Fruit fly (Drosophila melanogaster) whole organism, embryonic: Measurements from ENCODE around the gene bb8.

Source experiments
- B-H1 ChIP-seq: fragments of 200-800 bp; sonication (Bioruptor generic); IDR thresholded peaks from 3 replicates; pipeline ENCODE4 v1.3.6; 2022; ENCODE audit warnings: missing biosample characterization, missing genetic modification characterization
- B-H2 ChIP-seq: fragments of 200-800 bp; sonication (Bioruptor generic); optimal IDR thresholded peaks from 2 replicates; lab custom pipeline; 2018; ENCODE audit warnings: missing biosample characterization, mild to moderate bottlenecking, missing genetic modification characterization
- BEAF-32 ChIP-seq: fragments of 200-800 bp; sonication (Bioruptor generic); optimal IDR thresholded peaks from 3 replicates; lab custom pipeline; 2017; ENCODE audit warnings: missing biosample characterization, missing genetic modification characterization, mild to moderate bottlenecking, moderate library complexity, missing genetic modification reagents
- CG10366 ChIP-seq: fragments of 200-800 bp; sonication (Bioruptor generic); IDR thresholded peaks from 2 replicates; pipeline ENCODE4 v1.3.6; 2022; ENCODE audit warnings: missing biosample characterization, missing genetic modification characterization
- CG12659 ChIP-seq: fragments of 200-800 bp; sonication (Bioruptor generic); optimal IDR thresholded peaks from 3 replicates; lab custom pipeline; 2017; ENCODE audit warnings: mild to moderate bottlenecking, missing biosample characterization, missing genetic modification reagents, missing genetic modification characterization
- CG12744 ChIP-seq: fragments of 200-800 bp; sonication (Bioruptor generic); optimal IDR thresholded peaks from 2 replicates; lab custom pipeline; 2016; ENCODE audit warnings: missing biosample characterization, missing genetic modification characterization
- CG13296 ChIP-seq: fragments of 200-800 bp; sonication (Bioruptor generic); optimal IDR thresholded peaks from 3 replicates; lab custom pipeline; 2018; ENCODE audit warnings: missing biosample characterization, mild to moderate bottlenecking, missing genetic modification characterization
- CG13424 ChIP-seq: fragments of 200-800 bp; sonication (Bioruptor generic); optimal IDR thresholded peaks from 2 replicates; lab custom pipeline; 2019; ENCODE audit warnings: missing biosample characterization, mild to moderate bottlenecking, missing genetic modification characterization, moderate library complexity
- CG15269 ChIP-seq: fragments of 200-800 bp; sonication (Bioruptor generic); optimal IDR thresholded peaks from 2 replicates; lab custom pipeline; 2018; ENCODE audit warnings: missing biosample characterization, mild to moderate bottlenecking, missing genetic modification characterization, moderate library complexity
- CG15514 ChIP-seq: fragments of 200-800 bp; sonication (Bioruptor generic); optimal IDR thresholded peaks from 3 replicates; lab custom pipeline; 2017; ENCODE audit warnings: missing biosample characterization, missing genetic modification characterization, mild to moderate bottlenecking, moderate library complexity, missing genetic modification reagents
- CG15601 ChIP-seq: fragments of 200-800 bp; sonication (Bioruptor generic); optimal IDR thresholded peaks from 3 replicates; lab custom pipeline; 2019; ENCODE audit warnings: missing biosample characterization, mild to moderate bottlenecking, missing genetic modification characterization, moderate library complexity
- CG17361 ChIP-seq: fragments of 200-800 bp; sonication (Bioruptor generic); IDR thresholded peaks from 3 replicates; pipeline ENCODE4 v1.3.6; 2022; ENCODE audit warnings: missing biosample characterization, missing genetic modification characterization
- CG2116 ChIP-seq: fragments of 200-800 bp; sonication (Bioruptor generic); optimal IDR thresholded peaks from 3 replicates; lab custom pipeline; 2018; ENCODE audit warnings: missing biosample characterization, mild to moderate bottlenecking, missing genetic modification characterization
- CG31365 ChIP-seq: fragments of 200-800 bp; sonication (Bioruptor generic); optimal IDR thresholded peaks from 2 replicates; lab custom pipeline; 2018; ENCODE audit warnings: missing biosample characterization, mild to moderate bottlenecking, missing genetic modification characterization
- CG32532 ChIP-seq: fragments of 200-800 bp; sonication (Bioruptor generic); IDR thresholded peaks from 2 replicates; pipeline ENCODE4 v1.3.6; 2022; ENCODE audit warnings: missing biosample characterization, missing genetic modification characterization
- CG4328 ChIP-seq: fragments of 200-800 bp; sonication (Bioruptor generic); optimal IDR thresholded peaks from 3 replicates; lab custom pipeline; 2017; ENCODE audit warnings: missing biosample characterization, missing genetic modification reagents, missing genetic modification characterization
- CG4854 ChIP-seq: fragments of 200-800 bp; sonication (Bioruptor generic); optimal IDR thresholded peaks from 2 replicates; lab custom pipeline; 2016; ENCODE audit warnings: missing biosample characterization, missing genetic modification characterization, inconsistent platforms
- CG5953 ChIP-seq: fragments of 200-800 bp; sonication (Bioruptor generic); IDR thresholded peaks from 2 replicates; pipeline ENCODE4 v1.3.6; 2022; ENCODE audit warnings: missing biosample characterization, missing genetic modification characterization
- CG6854 ChIP-seq: fragments of 200-800 bp; sonication (Bioruptor generic); optimal IDR thresholded peaks from 3 replicates; lab custom pipeline; 2017; ENCODE audit warnings: missing biosample characterization, mild to moderate bottlenecking, missing genetic modification characterization
- CG7745 ChIP-seq: fragments of 200-800 bp; sonication (Bioruptor generic); optimal IDR thresholded peaks from 2 replicates; lab custom pipeline; 2018; ENCODE audit warnings: missing biosample characterization, mild to moderate bottlenecking, missing genetic modification characterization, moderate library complexity
- CG7839 ChIP-seq: fragments of 200-800 bp; sonication (Bioruptor generic); optimal IDR thresholded peaks from 3 replicates; lab custom pipeline; 2018; ENCODE audit warnings: missing biosample characterization, mild to moderate bottlenecking, missing genetic modification characterization, moderate library complexity
- Camta ChIP-seq: fragments of 200-800 bp; sonication (Bioruptor generic); optimal IDR thresholded peaks from 2 replicates; lab custom pipeline; 2016; ENCODE audit warnings: missing biosample characterization, missing genetic modification characterization
- CrebB ChIP-seq: fragments of 200-800 bp; sonication (Bioruptor generic); optimal IDR thresholded peaks from 3 replicates; lab custom pipeline; 2018; ENCODE audit warnings: missing biosample characterization, mild to moderate bottlenecking, missing genetic modification characterization
- Deaf1 ChIP-seq: fragments of 200-800 bp; optimal IDR thresholded peaks from 3 replicates; lab custom pipeline; 2019; ENCODE audit warnings: missing biosample characterization, mild to moderate bottlenecking, missing genetic modification characterization, moderate library complexity
- Fer1 ChIP-seq: fragments of 200-800 bp; sonication (Bioruptor generic); optimal IDR thresholded peaks from 2 replicates; lab custom pipeline; 2017; ENCODE audit warnings: missing biosample characterization, mild to moderate bottlenecking, missing genetic modification characterization
- HmgZ ChIP-seq: fragments of 200-800 bp; sonication (Bioruptor generic); optimal IDR thresholded peaks from 2 replicates; lab custom pipeline; 2018; ENCODE audit warnings: missing biosample characterization, mild to moderate bottlenecking, missing genetic modification characterization
- Hmr ChIP-seq: fragments of 200-800 bp; sonication (Bioruptor generic); optimal IDR thresholded peaks from 3 replicates; lab custom pipeline; 2017; ENCODE audit warnings: mild to moderate bottlenecking, missing biosample characterization, missing genetic modification reagents, missing genetic modification characterization
- Hr51 ChIP-seq, 2 experiments: fragments of 200-800 bp; sonication (Bioruptor generic); optimal IDR thresholded peaks; 2 replicates in 1 of 2; 3 replicates in 1 of 2; lab custom pipeline; 2016 to 2018; ENCODE audit warnings: missing biosample characterization in 2 of 2, missing genetic modification characterization in 2 of 2, mild to moderate bottlenecking in 1 of 2, moderate library complexity in 1 of 2
- Xbp1 ChIP-seq: fragments of 200-800 bp; sonication (Bioruptor generic); optimal IDR thresholded peaks from 3 replicates; lab custom pipeline; 2016; ENCODE audit warnings: missing biosample characterization, mild to moderate bottlenecking, missing genetic modification characterization
- ac ChIP-seq: fragments of 200-800 bp; sonication (Bioruptor generic); optimal IDR thresholded peaks from 3 replicates; lab custom pipeline; 2017; ENCODE audit warnings: missing biosample characterization, mild to moderate bottlenecking, missing genetic modification characterization
- ato ChIP-seq: fragments of 200-800 bp; sonication (Bioruptor generic); IDR thresholded peaks from 2 replicates; pipeline ENCODE4 v1.3.6; 2022; ENCODE audit warnings: missing biosample characterization, missing genetic modification characterization; ENCODE audit not compliant: partially characterized antibody
- cwo ChIP-seq: fragments of 200-800 bp; sonication (Bioruptor generic); optimal IDR thresholded peaks from 3 replicates; lab custom pipeline; 2017; ENCODE audit warnings: missing biosample characterization, missing genetic modification characterization, mild to moderate bottlenecking, moderate library complexity, missing genetic modification reagents
- exex ChIP-seq: fragments of 200-800 bp; sonication (Bioruptor generic); optimal IDR thresholded peaks from 4 replicates; lab custom pipeline; 2018; ENCODE audit warnings: missing biosample characterization, mild to moderate bottlenecking, missing genetic modification characterization, moderate library complexity
- gro ChIP-seq: fragments of 200-800 bp; sonication (Bioruptor generic); optimal IDR thresholded peaks from 2 replicates; lab custom pipeline; 2016; ENCODE audit warnings: missing biosample characterization, missing genetic modification characterization
- jing ChIP-seq: fragments of 200-800 bp; sonication (Bioruptor generic); optimal IDR thresholded peaks from 2 replicates; lab custom pipeline; 2018; ENCODE audit warnings: missing biosample characterization, mild to moderate bottlenecking, missing genetic modification characterization
- kah ChIP-seq: fragments of 200-800 bp; sonication (Bioruptor generic); optimal IDR thresholded peaks from 2 replicates; lab custom pipeline; 2018; ENCODE audit warnings: missing biosample characterization, mild to moderate bottlenecking, missing genetic modification characterization
- kni ChIP-seq: fragments of 200-800 bp; sonication (Bioruptor generic); optimal IDR thresholded peaks from 3 replicates; lab custom pipeline; 2017; ENCODE audit warnings: mild to moderate bottlenecking, missing biosample characterization, missing genetic modification reagents, missing genetic modification characterization
- knrl ChIP-seq: fragments of 200-800 bp; sonication (Bioruptor generic); IDR thresholded peaks from 3 replicates; pipeline ENCODE4 v1.3.6; 2022; ENCODE audit warnings: missing biosample characterization, missing genetic modification characterization; ENCODE audit not compliant: partially characterized antibody
- lola ChIP-seq, 3 experiments: fragments of >200 bp in 2 of 3; fragments of 200-800 bp in 1 of 3; sonication (Bioruptor generic) in 1 of 3; optimal IDR thresholded peaks; 2 replicates each; lab custom pipeline; 2017 to 2019; ENCODE audit warnings: missing biosample characterization in 3 of 3, missing genetic modification characterization in 3 of 3, mild to moderate bottlenecking in 1 of 3, moderate library complexity in 1 of 3
- mld ChIP-seq: fragments of 200-800 bp; sonication (Bioruptor generic); IDR thresholded peaks from 3 replicates; pipeline ENCODE4 v1.3.6; 2022; ENCODE audit warnings: missing biosample characterization, missing genetic modification characterization; ENCODE audit not compliant: partially characterized antibody
- p53 ChIP-seq: fragments of 200-800 bp; sonication (Bioruptor generic); optimal IDR thresholded peaks from 2 replicates; lab custom pipeline; 2016; ENCODE audit warnings: missing biosample characterization, missing genetic modification characterization
- pan ChIP-seq, 4 experiments: fragments of >200 bp in 3 of 4; fragments of 200-800 bp in 1 of 4; sonication (Bioruptor generic) in 1 of 4; optimal IDR thresholded peaks in 3 of 4; IDR thresholded peaks in 1 of 4; 2 replicates each; pipeline versions ENCODE4 v1.3.6 to Lab custom; 2017 to 2022; ENCODE audit warnings: missing biosample characterization in 2 of 4, missing genetic modification characterization in 2 of 4, mixed read lengths in 1 of 4
- repo ChIP-seq: fragments of 200-800 bp; sonication (Bioruptor generic); optimal IDR thresholded peaks from 2 replicates; lab custom pipeline; 2016; ENCODE audit warnings: missing biosample characterization, missing genetic modification characterization
- scrt ChIP-seq: fragments of 200-800 bp; sonication (Bioruptor generic); optimal IDR thresholded peaks from 2 replicates; lab custom pipeline; 2018; ENCODE audit warnings: missing biosample characterization, mild to moderate bottlenecking, missing genetic modification characterization, moderate library complexity
- sug ChIP-seq: fragments of 200-800 bp; optimal IDR thresholded peaks from 2 replicates; lab custom pipeline; 2019; ENCODE audit warnings: missing biosample characterization, mild to moderate bottlenecking, missing genetic modification characterization, moderate library complexity
- toy ChIP-seq: fragments of 200-800 bp; sonication (Bioruptor generic); IDR thresholded peaks from 2 replicates; pipeline ENCODE4 v1.3.6; 2022; ENCODE audit warnings: missing biosample characterization, missing genetic modification characterization
- trh ChIP-seq: fragments of 200-800 bp; sonication (Bioruptor generic); optimal IDR thresholded peaks from 2 replicates; lab custom pipeline; 2016; ENCODE audit warnings: missing biosample characterization, missing genetic modification characterization
- unc-4 ChIP-seq: fragments of 200-800 bp; sonication (Bioruptor generic); IDR thresholded peaks from 2 replicates; pipeline ENCODE4 v1.3.6; 2022; ENCODE audit warnings: missing biosample characterization, missing genetic modification characterization; ENCODE audit not compliant: partially characterized antibody
- zen ChIP-seq: fragments of 200-800 bp; sonication (Bioruptor generic); optimal IDR thresholded peaks from 3 replicates; lab custom pipeline; 2018; ENCODE audit warnings: missing biosample characterization, mild to moderate bottlenecking, missing genetic modification characterization, moderate library complexity

bb8 gene

DNA sequence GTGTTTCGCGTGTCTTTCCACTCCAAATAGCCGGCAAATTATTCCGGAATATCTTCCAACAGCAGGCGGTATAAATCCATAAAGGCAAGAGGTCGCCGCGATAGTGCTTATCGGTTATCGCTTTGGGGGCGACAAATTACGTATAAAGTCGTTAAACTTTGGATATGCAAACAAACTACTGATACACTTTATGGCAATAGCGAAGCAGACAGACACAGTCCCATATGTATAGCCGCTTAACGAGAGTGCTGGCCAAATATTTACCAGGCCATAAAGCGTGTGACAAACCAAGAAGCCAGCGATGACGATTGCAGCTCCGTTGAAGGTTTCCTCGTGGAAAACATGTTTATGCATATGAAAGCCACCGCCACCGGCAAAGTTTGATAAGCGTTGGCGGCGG is 5.7 kb downstream of the bb8 start (continued):
- no peak for TF ChIP-seq pan (optimal IDR thresholded peaks at IDR 0.05; lab: Kevin White, UChicago)
- peak in 1 of 2 experiments; percentile 40 for TF ChIP-seq pan (GFP tag; optimal IDR thresholded peaks at IDR 0.05 in 1 of 2, IDR thresholded peaks at IDR 0.05 in 1 of 2)
- no peak for TF ChIP-seq BEAF-32 (GFP tag; lab: Kevin White, UChicago)
- TF ChIP-seq CG15601 (tag; lab: Kevin White, UChicago) = peak; percentile 43
- no peak for TF ChIP-seq CG7745
- TF ChIP-seq ac = no peak
- peak; percentile 66 for TF ChIP-seq sug (tag; lab: Kevin White, UChicago)
- no peak for TF ChIP-seq Xbp1 (GFP tag; lab: Kevin White, UChicago)
- no peak for TF ChIP-seq kni
- peak; percentile 13 for TF ChIP-seq CG12659 (GFP tag; lab: Kevin White, UChicago)
- no peak for TF ChIP-seq mld (GFP tag; lab: Robert Waterston, UW)
- TF ChIP-seq lola (GFP tag; optimal IDR thresholded peaks at IDR 0.05; lab: Kevin White, UChicago) = no peak
- TF ChIP-seq CG12744 (GFP tag; lab: Kevin White, UChicago) = no peak
- TF ChIP-seq CG31365 (tag; lab: Kevin White, UChicago) = peak; percentile 32
- TF ChIP-seq gro (GFP tag; lab: Kevin White, UChicago) = peak; percentile 4
- peak; percentile 46 for TF ChIP-seq exex (tag; lab: Kevin White, UChicago)
- TF ChIP-seq Hr51 (GFP tag; optimal IDR thresholded peaks at IDR 0.05; lab: Kevin White, UChicago) = no peak
- no peak for TF ChIP-seq zen (tag; lab: Kevin White, UChicago)
- no peak for TF ChIP-seq Deaf1 (tag; lab: Kevin White, UChicago)
- no peak for TF ChIP-seq p53 (GFP tag; lab: Kevin White, UChicago)
- TF ChIP-seq Camta = no peak
- no peak for TF ChIP-seq CG17361 (GFP tag; lab: Robert Waterston, UW)
- TF ChIP-seq HmgZ (tag; lab: Kevin White, UChicago) = peak; percentile 37
- TF ChIP-seq CG4854 = no peak
- no peak for TF ChIP-seq CG15269
- no peak for TF ChIP-seq jing
- TF ChIP-seq CG10366 (GFP tag; lab: Robert Waterston, UW) = no peak
- peak; percentile 74 for TF ChIP-seq Fer1
- peak; percentile 36 for TF ChIP-seq CG6854
- TF ChIP-seq B-H1 (GFP tag; lab: Robert Waterston, UW) = no peak
- TF ChIP-seq CG13424 = peak; percentile 38
- TF ChIP-seq unc-4 (GFP tag; lab: Robert Waterston, UW) = no peak
- TF ChIP-seq CG7839 (tag; lab: Kevin White, UChicago) = no peak
- peak; percentile 80 for TF ChIP-seq CG13296
- TF ChIP-seq CG15514 = peak; percentile 57
- TF ChIP-seq repo (GFP tag; lab: Kevin White, UChicago) = no peak
- TF ChIP-seq knrl (GFP tag; lab: Robert Waterston, UW) = no peak
- TF ChIP-seq ato (GFP tag; lab: Robert Waterston, UW) = no peak
- TF ChIP-seq scrt (GFP tag; lab: Kevin White, UChicago) = peak; percentile 56
- no peak for TF ChIP-seq toy (GFP tag; lab: Robert Waterston, UW)
- TF ChIP-seq B-H2 (GFP tag; lab: Kevin White, UChicago) = peak; percentile 36
- TF ChIP-seq CrebB = peak; percentile 66
- TF ChIP-seq trh (GFP tag; lab: Kevin White, UChicago) = no peak
- TF ChIP-seq Hmr (GFP tag; lab: Kevin White, UChicago) = peak; percentile 50
- peak; percentile 35 for TF ChIP-seq cwo (GFP tag; lab: Kevin White, UChicago)
- TF ChIP-seq CG4328 = peak; percentile 10
- TF ChIP-seq CG2116 (GFP tag; lab: Kevin White, UChicago) = no peak
- TF ChIP-seq CG32532 (GFP tag; lab: Robert Waterston, UW) = no peak
- TF ChIP-seq CG5953 (GFP tag; lab: Robert Waterston, UW) = no peak
- TF ChIP-seq kah (GFP tag; lab: Kevin White, UChicago) = peak; percentile 8
